Fruit fly (Drosophila melanogaster) S2 (cell line): ENCODE results near the gene pdgy.

Experiments
- CG8478 ChIP-seq: fragments of >200 bp; optimal IDR thresholded peaks from 2 replicates; lab custom pipeline; 2018
- CTCF ChIP-seq, 2 experiments: fragments of >200 bp; optimal IDR thresholded peaks; 2 replicates each; lab custom pipeline; 2018

dm6 chrX:14909658-14910378, 43.5 kb downstream of the pdgy start, which contains the start of gene fiz:
- no peak for TF ChIP-seq CG8478 (lab: Kevin White, UChicago)
- peak; percentile 69 to 83 for TF ChIP-seq CTCF (optimal IDR thresholded peaks at IDR 0.05; lab: Kevin White, UChicago)
